Worm (Caenorhabditis elegans): ENCODE results near the gene F41E7.2.

The F41E7.2 gene

ce11 chrX:10321401-10321800 is 47.9 kb downstream of the F41E7.2 start:
- no peak for TF ChIP-seq ama-1 (optimal IDR thresholded peaks at IDR 0.05)
- no peak for TF ChIP-seq B0310.2 (tag; optimal IDR thresholded peaks at IDR 0.05)
- no peak for TF ChIP-seq tra-4 (tag; optimal IDR thresholded peaks at IDR 0.05)
- TF ChIP-seq tbx-11 (GFP tag; IDR thresholded peaks at IDR 0.05) = no peak
- TF ChIP-seq F13C5.2 (tag; optimal IDR thresholded peaks at IDR 0.05) = no peak
- TF ChIP-seq scrt-1 (GFP tag; IDR thresholded peaks at IDR 0.05) = no peak
- TF ChIP-seq hmbx-1 (tag; optimal IDR thresholded peaks at IDR 0.05) = no peak
- TF ChIP-seq hmg-4 (GFP tag; optimal IDR thresholded peaks at IDR 0.05) = no peak
- TF ChIP-seq hnd-1 (tag; optimal IDR thresholded peaks at IDR 0.05) = no peak
- no peak for TF ChIP-seq ceh-13 (GFP tag; optimal IDR thresholded peaks at IDR 0.05)
- TF ChIP-seq ets-7 (tag; optimal IDR thresholded peaks at IDR 0.05) = no peak
- no peak for TF ChIP-seq ceh-36 (tag; optimal IDR thresholded peaks at IDR 0.05)
- no peak for TF ChIP-seq tbx-37 (GFP tag; conservative IDR thresholded peaks at IDR 0.05)
- TF ChIP-seq sea-1 (GFP tag; conservative IDR thresholded peaks at IDR 0.05) = no peak
- no peak for TF ChIP-seq flt-1 (GFP tag; IDR thresholded peaks at IDR 0.05)
- TF ChIP-seq pes-1 (GFP tag; IDR thresholded peaks at IDR 0.05) = no peak
- TF ChIP-seq aly-1 (tag; optimal IDR thresholded peaks at IDR 0.05) = no peak

ce11 chrX:10327323-10328022 is 54.0 kb downstream of the F41E7.2 start, which contains the start of gene acl-5:
Gene acl-5, minus strand, starts transcription at chrX:10327456.
- TF ChIP-seq tbx-37 (GFP tag; conservative IDR thresholded peaks at IDR 0.05) = no peak
- TF ChIP-seq aly-1 (tag; optimal IDR thresholded peaks at IDR 0.05) = no peak
- TF ChIP-seq ceh-36 (tag; optimal IDR thresholded peaks at IDR 0.05) = no peak
- TF ChIP-seq pes-1 (GFP tag; IDR thresholded peaks at IDR 0.05) = no peak
- TF ChIP-seq tbx-11 (GFP tag; IDR thresholded peaks at IDR 0.05) = no peak
- no peak for TF ChIP-seq ama-1 (optimal IDR thresholded peaks at IDR 0.05)
- TF ChIP-seq hmbx-1 (tag; optimal IDR thresholded peaks at IDR 0.05) = no peak
- no peak for TF ChIP-seq flt-1 (GFP tag; IDR thresholded peaks at IDR 0.05)
- no peak for TF ChIP-seq hmg-4 (GFP tag; optimal IDR thresholded peaks at IDR 0.05)
- TF ChIP-seq F13C5.2 (tag; optimal IDR thresholded peaks at IDR 0.05) = no peak
- TF ChIP-seq hnd-1 (tag; optimal IDR thresholded peaks at IDR 0.05) = no peak
- TF ChIP-seq ets-7 (tag; optimal IDR thresholded peaks at IDR 0.05) = no peak

All from whole organism, early embryonic.